Fruit fly (Drosophila melanogaster): ENCODE results near the gene NijC.

- TF ChIP-seq Sox102F (GFP tag; optimal IDR thresholded peaks at IDR 0.05) (no peak), dsx (GFP tag; optimal IDR thresholded peaks at IDR 0.05; ENCODE audit: poor library complexity, severe bottlenecking) (no peak), dac (GFP tag; optimal IDR thresholded peaks at IDR 0.05) (no peak), CG32006 (GFP tag; optimal IDR thresholded peaks at IDR 0.05) (no peak), fd85E (GFP tag; optimal IDR thresholded peaks at IDR 0.05) (no peak), CG10631 (GFP tag; optimal IDR thresholded peaks at IDR 0.05) (no peak), OdsH (GFP tag; optimal IDR thresholded peaks at IDR 0.05) (no peak)
These were observed 7.1 kb downstream of the NijC start for dm6 chr3R:12701994-12702494.

Data from whole organism, prepupa.